Worm (Caenorhabditis elegans) whole organism, mixed stage, embryonic: ENCODE measurements around the gene eef-1G.

Experiments
- ces-1 ChIP-seq: fragments of 150-350 bp; optimal IDR thresholded peaks from 2 replicates; lab custom pipeline; 2014; ENCODE audit warnings: missing biosample characterization, missing genetic modification reagents, missing genetic modification characterization
- lin-13 ChIP-seq: fragments of 150-350 bp; optimal IDR thresholded peaks from 2 replicates; lab custom pipeline; 2014; ENCODE audit warnings: missing biosample characterization, missing genetic modification characterization
- lin-32 ChIP-seq: fragments of 200-800 bp; sonication (Bioruptor generic); optimal IDR thresholded peaks from 2 replicates; lab custom pipeline; 2018; ENCODE audit warnings: mild to moderate bottlenecking, missing genetic modification characterization, missing compliant biosample characterization
- lsy-2 ChIP-seq: fragments of 150-350 bp; optimal IDR thresholded peaks from 2 replicates; lab custom pipeline; 2014; ENCODE audit warnings: missing biosample characterization, missing genetic modification characterization
- mab-5 ChIP-seq: fragments of 150-350 bp; optimal IDR thresholded peaks from 2 replicates; lab custom pipeline; 2014; ENCODE audit warnings: missing biosample characterization, missing genetic modification characterization
- nhr-12 ChIP-seq: fragments of 150-350 bp; optimal IDR thresholded peaks from 2 replicates; lab custom pipeline; 2014; ENCODE audit warnings: missing biosample characterization, missing genetic modification characterization
- nhr-237 ChIP-seq: fragments of 150-350 bp; optimal IDR thresholded peaks from 2 replicates; lab custom pipeline; 2014; ENCODE audit warnings: missing biosample characterization, missing genetic modification characterization
- nhr-28 ChIP-seq: fragments of 150-350 bp; optimal IDR thresholded peaks from 2 replicates; lab custom pipeline; 2014; ENCODE audit warnings: missing biosample characterization, missing genetic modification characterization
- nhr-76 ChIP-seq: sonication (generic microtip); optimal IDR thresholded peaks from 2 replicates; lab custom pipeline; 2017; ENCODE audit warnings: missing biosample characterization, missing genetic modification characterization
- pha-4 ChIP-seq: fragments of 150-350 bp; optimal IDR thresholded peaks from 2 replicates; lab custom pipeline; 2018; ENCODE audit warnings: missing biosample characterization, missing genetic modification reagents, missing genetic modification characterization
- snpc-4 ChIP-seq: fragments of 150-350 bp; optimal IDR thresholded peaks from 2 replicates; lab custom pipeline; 2014; ENCODE audit warnings: missing biosample characterization, missing genetic modification characterization
- unc-39 ChIP-seq: fragments of 150-350 bp; optimal IDR thresholded peaks from 2 replicates; lab custom pipeline; 2014; ENCODE audit warnings: missing biosample characterization, missing genetic modification characterization

DNA sequence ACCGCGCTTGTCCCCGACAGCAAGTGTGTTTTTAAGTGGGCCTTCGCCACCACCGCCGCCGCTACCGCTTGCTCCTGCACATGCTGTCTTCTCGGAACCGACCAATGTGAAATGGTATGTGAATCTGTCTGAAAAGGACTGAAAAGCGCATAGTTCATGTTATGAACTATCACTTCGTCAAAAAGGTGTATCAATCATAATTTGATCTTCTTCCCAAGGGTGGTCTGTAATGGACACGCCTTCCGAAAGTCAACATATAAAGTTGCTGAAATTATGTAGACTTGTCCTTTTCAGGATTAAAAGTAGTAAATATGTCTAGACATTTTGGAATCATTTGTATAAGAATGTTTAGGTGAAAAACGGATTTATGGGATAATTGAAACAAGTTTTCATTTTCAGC is 23.4 kb upstream of the eef-1G start, which contains the start of gene zip-9:
- TF ChIP-seq lin-32 (no peak), snpc-4 (no peak), nhr-28 (no peak), mab-5 (tag; lab: Kevin White, UChicago) (no peak), ces-1 (GFP tag; lab: Kevin White, UChicago) (no peak), nhr-76 (no peak), pha-4 (tag; lab: Kevin White, UChicago) (no peak), unc-39 (no peak), nhr-237 (tag; lab: Kevin White, UChicago) (no peak), nhr-12 (tag; lab: Kevin White, UChicago) (no peak), lin-13 (tag; lab: Kevin White, UChicago) (no peak), lsy-2 (tag; lab: Kevin White, UChicago) (no peak)
